Worm (Caenorhabditis elegans) whole organism, L2 larva: ENCODE results near the gene W01B6.4.

Source experiments
- C34F6.9 ChIP-seq: fragments of 150-350 bp; optimal IDR thresholded peaks from 2 replicates; lab custom pipeline; 2014; ENCODE audit warnings: missing biosample characterization, missing genetic modification characterization
- F13H6.1 ChIP-seq: sonication (generic microtip); optimal IDR thresholded peaks from 2 replicates; lab custom pipeline; 2016; ENCODE audit warnings: missing genetic modification characterization, missing compliant biosample characterization
- R02D3.7 ChIP-seq: fragments of 150-350 bp; optimal IDR thresholded peaks from 2 replicates; lab custom pipeline; 2014; ENCODE audit warnings: missing biosample characterization, missing genetic modification characterization
- Y55F3AM.14 ChIP-seq: fragments of 200-800 bp; sonication (Bioruptor generic); optimal IDR thresholded peaks from 2 replicates; lab custom pipeline; 2018; ENCODE audit warnings: mild to moderate bottlenecking, missing genetic modification characterization, missing compliant biosample characterization
- ZK546.5 ChIP-seq: sonication (generic microtip); optimal IDR thresholded peaks from 2 replicates; lab custom pipeline; 2017; ENCODE audit warnings: missing biosample characterization, missing genetic modification characterization
- aly-2 ChIP-seq: fragments of 150-350 bp; optimal IDR thresholded peaks from 2 replicates; lab custom pipeline; 2014; ENCODE audit warnings: missing biosample characterization, missing genetic modification characterization
- ama-1 ChIP-seq: fragments of 150-350 bp; optimal IDR thresholded peaks from 2 replicates; lab custom pipeline; 2018; ENCODE audit warnings: inconsistent platforms
- blmp-1 ChIP-seq: sonication (generic microtip); optimal IDR thresholded peaks from 2 replicates; lab custom pipeline; 2017; ENCODE audit warnings: missing genetic modification characterization, mild to moderate bottlenecking, missing compliant biosample characterization, antibody characterized with exemption, moderate library complexity; ENCODE audit not compliant: insufficient read depth
- ceh-82 ChIP-seq: fragments of 150-350 bp; optimal IDR thresholded peaks from 2 replicates; lab custom pipeline; 2014; ENCODE audit warnings: missing biosample characterization, missing genetic modification characterization
- crh-2 ChIP-seq: sonication (generic microtip); optimal IDR thresholded peaks from 2 replicates; lab custom pipeline; 2017; ENCODE audit warnings: missing biosample characterization, missing genetic modification characterization
- dmd-4 ChIP-seq: sonication (generic microtip); optimal IDR thresholded peaks from 2 replicates; lab custom pipeline; 2017; ENCODE audit warnings: missing biosample characterization, missing genetic modification characterization
- egl-27 ChIP-seq: sonication (generic microtip); optimal IDR thresholded peaks from 3 replicates; lab custom pipeline; 2017; ENCODE audit warnings: missing biosample characterization, missing genetic modification reagents, missing genetic modification characterization
- elt-1 ChIP-seq: fragments of 150-350 bp; optimal IDR thresholded peaks from 2 replicates; lab custom pipeline; 2014; ENCODE audit warnings: missing biosample characterization, missing genetic modification characterization
- gmeb-1 ChIP-seq: fragments of 150-350 bp; optimal IDR thresholded peaks from 2 replicates; lab custom pipeline; 2014; ENCODE audit warnings: missing biosample characterization, missing genetic modification characterization
- lin-11 ChIP-seq: fragments of 150-350 bp; sonication (generic microtip); optimal IDR thresholded peaks from 2 replicates; lab custom pipeline; 2014; ENCODE audit warnings: missing biosample characterization, missing genetic modification characterization, inconsistent platforms, mixed read lengths
- lin-39 ChIP-seq: fragments of 150-350 bp; optimal IDR thresholded peaks from 2 replicates; lab custom pipeline; 2014; ENCODE audit warnings: missing biosample characterization, missing genetic modification reagents, missing genetic modification characterization
- lsy-2 ChIP-seq, 2 experiments: fragments of 150-350 bp in 1 of 2; sonication (generic microtip) in 1 of 2; optimal IDR thresholded peaks; 2 replicates each; lab custom pipeline; 2014 to 2017; ENCODE audit warnings: missing biosample characterization in 2 of 2, missing genetic modification characterization in 2 of 2
- mbf-1 ChIP-seq: sonication (generic microtip); optimal IDR thresholded peaks from 2 replicates; lab custom pipeline; 2017; ENCODE audit warnings: missing biosample characterization, missing genetic modification characterization
- mdl-1 ChIP-seq, 2 experiments: fragments of 150-350 bp in 1 of 2; sonication (generic microtip) in 1 of 2; optimal IDR thresholded peaks; 2 replicates each; lab custom pipeline; 2017; ENCODE audit warnings: missing biosample characterization in 2 of 2, missing genetic modification characterization in 2 of 2
- nhr-10 ChIP-seq: sonication (generic microtip); optimal IDR thresholded peaks from 2 replicates; lab custom pipeline; 2017; ENCODE audit warnings: missing biosample characterization, missing genetic modification characterization
- nhr-11 ChIP-seq: fragments of 150-350 bp; optimal IDR thresholded peaks from 2 replicates; lab custom pipeline; 2014; ENCODE audit warnings: missing biosample characterization, missing genetic modification characterization
- nhr-12 ChIP-seq: fragments of 150-350 bp; optimal IDR thresholded peaks from 2 replicates; lab custom pipeline; 2014; ENCODE audit warnings: missing biosample characterization, missing genetic modification characterization
- nhr-129 ChIP-seq: fragments of 150-350 bp; optimal IDR thresholded peaks from 2 replicates; lab custom pipeline; 2014; ENCODE audit warnings: missing biosample characterization, missing genetic modification characterization
- nhr-25 ChIP-seq: fragments of 150-350 bp; sonication (generic microtip); optimal IDR thresholded peaks from 3 replicates; lab custom pipeline; 2014; ENCODE audit warnings: missing biosample characterization, missing genetic modification characterization
- nhr-6 ChIP-seq: fragments of 150-350 bp; optimal IDR thresholded peaks from 2 replicates; lab custom pipeline; 2014; ENCODE audit warnings: missing biosample characterization, missing genetic modification characterization
- nhr-77 ChIP-seq: fragments of 150-350 bp; optimal IDR thresholded peaks from 2 replicates; lab custom pipeline; 2014; ENCODE audit warnings: missing biosample characterization, missing genetic modification characterization
- sem-4 ChIP-seq: fragments of 150-350 bp; optimal IDR thresholded peaks from 2 replicates; lab custom pipeline; 2014; ENCODE audit warnings: missing biosample characterization, missing genetic modification reagents, missing genetic modification characterization
- skn-1 ChIP-seq: sonication (generic microtip); optimal IDR thresholded peaks from 2 replicates; lab custom pipeline; 2017; ENCODE audit warnings: missing biosample characterization, missing genetic modification characterization
- sma-3 ChIP-seq: sonication (generic microtip); optimal IDR thresholded peaks from 2 replicates; lab custom pipeline; 2016; ENCODE audit warnings: missing genetic modification reagents, missing genetic modification characterization, missing compliant biosample characterization
- sma-9 ChIP-seq, 2 experiments: fragments of 150-350 bp in 1 of 2; sonication (generic microtip) in 1 of 2; optimal IDR thresholded peaks; 2 replicates each; lab custom pipeline; 2014 to 2016; ENCODE audit warnings: missing genetic modification characterization in 2 of 2, mild to moderate bottlenecking in 1 of 2, missing biosample characterization in 1 of 2, missing compliant biosample characterization in 1 of 2, missing genetic modification reagents in 1 of 2, moderate library complexity in 1 of 2
- snpc-4 ChIP-seq: fragments of 150-350 bp; optimal IDR thresholded peaks from 2 replicates; lab custom pipeline; 2014; ENCODE audit warnings: missing biosample characterization, missing genetic modification characterization
- unc-39 ChIP-seq: fragments of 150-350 bp; optimal IDR thresholded peaks from 2 replicates; lab custom pipeline; 2014; ENCODE audit warnings: missing biosample characterization, missing genetic modification characterization
- unc-62 ChIP-seq: fragments of 150-350 bp; optimal IDR thresholded peaks from 2 replicates; lab custom pipeline; 2014; ENCODE audit warnings: missing biosample characterization, missing genetic modification reagents, missing genetic modification characterization
- zag-1 ChIP-seq: fragments of 150-350 bp; optimal IDR thresholded peaks from 2 replicates; lab custom pipeline; 2014; ENCODE audit warnings: missing biosample characterization, missing genetic modification characterization
- ztf-1 ChIP-seq: fragments of 200-800 bp; sonication (Bioruptor generic); conservative IDR thresholded peaks from 2 replicates; pipeline ENCODE4 v1.3.6; 2022; ENCODE audit warnings: missing genetic modification characterization, missing compliant biosample characterization
- ztf-4 ChIP-seq: fragments of 150-350 bp; optimal IDR thresholded peaks from 2 replicates; lab custom pipeline; 2014; ENCODE audit warnings: missing biosample characterization, missing genetic modification characterization

W01B6.4 gene

ce11 chrIV:10068266-10068665 is 7.0 kb upstream of the W01B6.4 start:
- TF ChIP-seq C34F6.9 (tag; lab: Kevin White, UChicago), result no peak
- TF ChIP-seq skn-1 (tag; lab: Kevin White, UChicago), result no peak
- TF ChIP-seq aly-2 (tag; lab: Kevin White, UChicago), result no peak
- TF ChIP-seq nhr-10, result no peak
- no peak for TF ChIP-seq lin-39 (tag; lab: Kevin White, UChicago)
- no peak for TF ChIP-seq mdl-1 (tag; optimal IDR thresholded peaks at IDR 0.05; lab: Kevin White, UChicago)
- TF ChIP-seq unc-39 (tag; lab: Kevin White, UChicago), result no peak
- TF ChIP-seq dmd-4 (tag; lab: Kevin White, UChicago), result no peak
- TF ChIP-seq ztf-4 (tag; lab: Kevin White, UChicago), result no peak
- TF ChIP-seq blmp-1, result no peak
- TF ChIP-seq nhr-25 (tag; lab: Kevin White, UChicago), result no peak

- no peak for TF ChIP-seq nhr-77 (tag; lab: Kevin White, UChicago)
- TF ChIP-seq lsy-2 (tag; optimal IDR thresholded peaks at IDR 0.05; lab: Kevin White, UChicago), result no peak
- no peak for TF ChIP-seq elt-1 (tag; lab: Kevin White, UChicago)
- TF ChIP-seq nhr-12 (tag; lab: Kevin White, UChicago), result no peak
- TF ChIP-seq sma-3 (GFP tag; lab: Kevin White, UChicago), result no peak
- TF ChIP-seq nhr-6 (tag; lab: Kevin White, UChicago), result no peak
- TF ChIP-seq ceh-82 (tag; lab: Kevin White, UChicago), result no peak
- no peak for TF ChIP-seq ZK546.5 (tag; lab: Kevin White, UChicago)
- TF ChIP-seq ama-1 (lab: Kevin White, UChicago), result no peak
- no peak for TF ChIP-seq skn-1 (tag; lab: Kevin White, UChicago)
- TF ChIP-seq nhr-11 (tag; lab: Kevin White, UChicago), result no peak
- no peak for TF ChIP-seq unc-62 (GFP tag; lab: Kevin White, UChicago)
- TF ChIP-seq egl-27 (tag; lab: Kevin White, UChicago), result no peak
- TF ChIP-seq snpc-4 (tag; lab: Kevin White, UChicago), result no peak
Measured at ce11 chrIV:10072527-10072926, 2.7 kb upstream of the W01B6.4 start, which contains the start of gene W01B6.3. W01B6.3 (minus strand) TSS chrIV:10072627.

ce11 chrIV:10075899-10076298 is 639 bp downstream of the W01B6.4 start, which contains the start of gene W01B6.5:
W01B6.5 (plus strand) TSS chrIV:10076199.
- TF ChIP-seq crh-2 (no peak), ama-1 (lab: Kevin White, UChicago) (no peak), sma-9 (GFP tag; optimal IDR thresholded peaks at IDR 0.05; lab: Kevin White, UChicago) (no peak), sma-9 (tag; optimal IDR thresholded peaks at IDR 0.05; lab: Kevin White, UChicago) (no peak), sem-4 (tag; lab: Kevin White, UChicago) (no peak), ZK546.5 (tag; lab: Kevin White, UChicago) (no peak), R02D3.7 (tag; lab: Kevin White, UChicago) (no peak), mbf-1 (tag; lab: Kevin White, UChicago) (no peak), nhr-11 (tag; lab: Kevin White, UChicago) (no peak), lsy-2 (tag; optimal IDR thresholded peaks at IDR 0.05; lab: Kevin White, UChicago) (no peak), lin-11 (tag; lab: Kevin White, UChicago) (no peak)

ce11 chrIV:10078003-10078402 is 2.7 kb downstream of the W01B6.4 start:
- TF ChIP-seq sem-4 (tag; lab: Kevin White, UChicago), result no peak
- no peak for TF ChIP-seq gmeb-1 (tag; lab: Kevin White, UChicago)
- TF ChIP-seq ztf-1 (GFP tag; lab: Robert Waterston, UW), result no peak
- TF ChIP-seq zag-1, result no peak
- TF ChIP-seq lin-39 (tag; lab: Kevin White, UChicago), result no peak
- TF ChIP-seq nhr-129, result no peak
- no peak for TF ChIP-seq mbf-1 (tag; lab: Kevin White, UChicago)
- no peak for TF ChIP-seq unc-39 (tag; lab: Kevin White, UChicago)
- no peak for TF ChIP-seq Y55F3AM.14
- TF ChIP-seq F13H6.1, result no peak
- no peak for TF ChIP-seq C34F6.9 (tag; lab: Kevin White, UChicago)
